Worm (Caenorhabditis elegans) whole organism, early embryonic: Measurements from ENCODE around the gene F30B5.11.

ENCODE experiments used
- B0310.2 ChIP-seq: sonication (generic microtip); optimal IDR thresholded peaks from 2 replicates; lab custom pipeline; 2016; ENCODE audit warnings: mild to moderate bottlenecking, missing genetic modification characterization, missing compliant biosample characterization
- ama-1 ChIP-seq: fragments of 150-350 bp; optimal IDR thresholded peaks from 2 replicates; lab custom pipeline; 2014
- ceh-13 ChIP-seq: fragments of 200-800 bp; sonication (Bioruptor generic); optimal IDR thresholded peaks from 2 replicates; lab custom pipeline; 2018; ENCODE audit warnings: mild to moderate bottlenecking, missing genetic modification characterization, missing compliant biosample characterization
- ceh-36 ChIP-seq: sonication (generic microtip); optimal IDR thresholded peaks from 2 replicates; lab custom pipeline; 2016; ENCODE audit warnings: missing genetic modification characterization, inconsistent platforms, missing compliant biosample characterization
- ets-7 ChIP-seq: sonication (generic microtip); optimal IDR thresholded peaks from 2 replicates; lab custom pipeline; 2016; ENCODE audit warnings: missing genotype, missing genetic modification characterization, missing compliant biosample characterization
- hmg-4 ChIP-seq: fragments of 200-800 bp; sonication (Bioruptor generic); optimal IDR thresholded peaks from 2 replicates; lab custom pipeline; 2018; ENCODE audit warnings: mild to moderate bottlenecking, missing genetic modification characterization, missing compliant biosample characterization
- hnd-1 ChIP-seq: sonication (generic microtip); optimal IDR thresholded peaks from 2 replicates; lab custom pipeline; 2016; ENCODE audit warnings: missing genetic modification characterization, missing compliant biosample characterization
- pes-1 ChIP-seq: fragments of 200-800 bp; sonication (Bioruptor generic); IDR thresholded peaks from 2 replicates; pipeline ENCODE4 v1.3.6; 2022; ENCODE audit warnings: missing genetic modification reagents, missing genetic modification characterization, missing compliant biosample characterization
- sea-1 ChIP-seq: fragments of 200-800 bp; sonication (Bioruptor generic); conservative IDR thresholded peaks from 2 replicates; pipeline ENCODE4 v1.3.6; 2022; ENCODE audit warnings: missing genetic modification characterization, missing compliant biosample characterization
- tbx-11 ChIP-seq: fragments of 200-800 bp; sonication (Bioruptor generic); IDR thresholded peaks from 2 replicates; pipeline ENCODE4 v1.3.6; 2022; ENCODE audit warnings: missing genetic modification characterization, missing compliant biosample characterization

ce11 chrIV:4259433-4259832 is 39.5 kb upstream of the F30B5.11 start:
- TF ChIP-seq B0310.2 (tag; lab: Kevin White, UChicago): no peak
- no peak for TF ChIP-seq tbx-11 (GFP tag; lab: Robert Waterston, UW)
- TF ChIP-seq ama-1: no peak
- no peak for TF ChIP-seq hnd-1 (tag; lab: Kevin White, UChicago)
- TF ChIP-seq pes-1 (GFP tag; lab: Robert Waterston, UW): no peak
- no peak for TF ChIP-seq ets-7
- no peak for TF ChIP-seq ceh-36 (tag; lab: Kevin White, UChicago)
- TF ChIP-seq sea-1 (GFP tag; lab: Robert Waterston, UW): no peak
- no peak for TF ChIP-seq ceh-13
- no peak for TF ChIP-seq hmg-4 (GFP tag; lab: Kevin White, UChicago)
